Worm (Caenorhabditis elegans) whole organism, dauer: Measurements from ENCODE around the gene R05H11.2.

ENCODE experiments used
- unc-62 ChIP-seq: sonication (generic microtip); optimal IDR thresholded peaks from 2 replicates; lab custom pipeline; 2017; ENCODE audit warnings: missing biosample characterization, missing genetic modification reagents, missing genetic modification characterization

R05H11.2 gene

ce11 chrIII:6797965-6798364 is at the start of gene R05H11.2:
R05H11.2 (plus strand) TSS chrIII:6798297.
- no peak for TF ChIP-seq unc-62 (GFP tag; lab: Kevin White, UChicago)

DNA sequence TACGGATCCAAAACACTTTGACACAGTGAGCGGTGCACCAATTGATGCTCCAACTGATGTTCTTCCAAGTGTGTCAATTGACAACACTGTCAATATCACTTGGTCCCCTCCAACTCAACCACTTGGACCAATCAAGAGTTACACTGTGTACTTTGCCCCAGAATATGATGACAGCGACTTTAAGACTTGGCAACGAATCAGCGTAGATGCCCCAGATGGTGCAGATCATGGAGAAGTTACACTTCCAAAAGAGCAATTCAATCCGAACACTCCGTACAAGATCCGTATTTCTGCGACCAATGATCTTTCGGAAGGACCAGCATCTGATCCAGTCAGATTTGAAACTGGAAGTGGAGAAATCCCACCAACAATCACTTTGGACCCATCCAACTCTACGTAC is 45.5 kb upstream of the R05H11.2 start:
- no peak for TF ChIP-seq unc-62 (GFP tag; lab: Kevin White, UChicago)

- no peak for TF ChIP-seq unc-62 (GFP tag; lab: Kevin White, UChicago)
Observed at ce11 chrIII:6756769-6757168, 41.3 kb upstream of the R05H11.2 start.

- TF ChIP-seq unc-62 (GFP tag; lab: Kevin White, UChicago), result no peak
Observed at ce11 chrIII:6795326-6795725, 2.8 kb upstream of the R05H11.2 start, which contains the start of gene R05H11.1. R05H11.1 (plus strand) TSS chrIII:6795626.

DNA sequence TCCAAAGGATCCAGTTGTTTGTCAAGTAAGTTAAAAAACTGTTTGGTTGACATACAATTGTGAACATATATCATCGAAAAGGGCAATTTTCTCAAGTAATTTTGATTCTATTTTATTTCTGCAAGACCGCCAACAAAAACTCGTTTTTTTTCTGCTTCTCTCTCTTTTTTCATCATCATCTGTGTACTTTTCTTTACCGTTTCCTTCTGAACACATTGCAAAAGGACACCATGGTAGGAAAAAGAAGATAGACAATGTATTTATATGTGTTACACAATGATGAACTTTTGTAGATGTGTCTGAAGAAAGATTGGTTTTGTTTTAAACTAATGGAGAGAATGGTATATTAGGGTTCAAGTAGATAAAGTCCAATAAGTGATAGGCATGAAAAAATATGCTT is 809 bp downstream of the R05H11.2 start:
- no peak for TF ChIP-seq unc-62 (GFP tag; lab: Kevin White, UChicago)

DNA sequence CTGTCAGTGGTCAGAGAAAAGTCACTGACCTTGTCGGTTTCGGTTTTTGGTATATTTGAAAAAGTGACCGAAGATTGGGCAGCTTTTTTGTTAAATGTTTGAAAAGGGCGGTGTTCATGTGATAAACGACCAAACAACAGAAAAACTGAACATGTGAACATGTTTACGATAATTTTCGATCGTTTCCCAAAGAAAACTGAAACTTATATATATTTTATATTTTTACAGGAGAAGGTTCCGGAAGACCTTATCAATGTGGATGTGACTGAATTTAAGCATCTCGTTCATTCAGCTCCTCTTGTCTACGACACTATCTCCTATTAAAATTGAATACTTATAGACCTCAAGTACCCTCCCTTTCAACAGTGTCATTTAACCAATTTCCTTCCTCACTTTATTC is 1.6 kb downstream of the R05H11.2 start:
- no peak for TF ChIP-seq unc-62 (GFP tag; lab: Kevin White, UChicago)

DNA sequence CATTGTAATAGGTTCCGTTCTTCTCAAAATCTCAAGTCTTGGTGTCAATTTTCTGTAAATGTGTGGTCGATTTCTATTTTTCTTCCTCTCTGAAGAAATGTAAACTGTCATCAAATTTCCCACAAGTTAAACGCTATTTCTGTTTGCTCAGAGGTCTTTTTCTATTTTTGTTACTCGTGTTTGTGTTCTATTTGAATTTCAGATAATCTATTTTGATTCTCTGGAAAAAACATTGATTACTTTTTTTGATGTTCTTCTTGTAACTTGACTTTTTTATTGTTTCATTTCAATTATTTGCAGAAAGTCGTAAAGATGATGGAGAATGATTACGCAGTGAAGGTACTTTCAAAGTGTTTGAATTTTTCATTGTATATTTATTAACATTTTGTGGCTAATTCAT is 4.4 kb downstream of the R05H11.2 start, which contains the start of gene lim-8:
Gene lim-8 (plus strand): TSS at position 301 of the 400 bp plus-strand sequence.
- no peak for TF ChIP-seq unc-62 (GFP tag; lab: Kevin White, UChicago)

DNA sequence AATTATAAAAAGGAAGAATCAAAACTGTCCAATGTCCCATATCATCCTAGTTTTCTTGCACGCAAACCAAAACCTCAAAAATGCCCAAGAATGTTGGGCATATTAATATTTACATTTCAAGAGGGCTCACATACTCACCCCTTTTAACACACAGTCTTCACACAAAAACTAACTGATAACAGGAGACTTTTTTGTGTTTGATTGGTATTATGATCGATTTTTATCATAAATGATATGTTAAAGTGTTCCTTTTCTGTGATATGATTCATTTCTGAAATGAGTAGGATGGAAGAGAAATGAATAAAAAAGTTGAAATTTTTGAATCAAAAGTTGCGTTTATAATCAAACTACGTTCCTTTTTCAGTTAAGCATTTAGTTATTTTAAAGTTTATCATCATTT is 5.0 kb downstream of the R05H11.2 start:
- TF ChIP-seq unc-62 (GFP tag; lab: Kevin White, UChicago), result no peak

DNA sequence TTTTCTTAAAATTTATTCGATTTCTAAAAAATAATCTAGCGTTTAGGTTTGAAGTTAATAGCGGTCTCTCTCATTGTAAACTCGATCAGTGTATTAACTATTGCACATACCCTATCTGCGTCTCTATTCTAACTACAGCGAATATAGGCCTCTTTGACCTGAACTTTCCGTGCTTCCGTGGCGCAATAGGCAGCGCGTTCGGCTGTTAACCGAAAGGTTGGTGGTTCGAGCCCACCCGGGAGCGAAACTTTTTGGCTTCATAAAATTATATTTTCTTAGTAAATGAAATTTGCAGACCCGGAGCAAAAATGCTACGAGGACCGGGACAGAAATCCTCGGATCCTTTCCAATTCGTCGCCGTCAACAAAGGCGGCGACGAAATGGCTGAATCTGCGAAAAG is 7.3 kb downstream of the R05H11.2 start:
- no peak for TF ChIP-seq unc-62 (GFP tag; lab: Kevin White, UChicago)

ce11 chrIII:6816930-6817329 is 18.8 kb downstream of the R05H11.2 start, which contains the start of gene F28F5.4:
F28F5.4 (minus strand) TSS chrIII:6817033.
- TF ChIP-seq unc-62 (GFP tag; lab: Kevin White, UChicago), result no peak

- TF ChIP-seq unc-62 (GFP tag; lab: Kevin White, UChicago), result no peak
Observed at ce11 chrIII:6818037-6818436, 19.9 kb downstream of the R05H11.2 start.

DNA sequence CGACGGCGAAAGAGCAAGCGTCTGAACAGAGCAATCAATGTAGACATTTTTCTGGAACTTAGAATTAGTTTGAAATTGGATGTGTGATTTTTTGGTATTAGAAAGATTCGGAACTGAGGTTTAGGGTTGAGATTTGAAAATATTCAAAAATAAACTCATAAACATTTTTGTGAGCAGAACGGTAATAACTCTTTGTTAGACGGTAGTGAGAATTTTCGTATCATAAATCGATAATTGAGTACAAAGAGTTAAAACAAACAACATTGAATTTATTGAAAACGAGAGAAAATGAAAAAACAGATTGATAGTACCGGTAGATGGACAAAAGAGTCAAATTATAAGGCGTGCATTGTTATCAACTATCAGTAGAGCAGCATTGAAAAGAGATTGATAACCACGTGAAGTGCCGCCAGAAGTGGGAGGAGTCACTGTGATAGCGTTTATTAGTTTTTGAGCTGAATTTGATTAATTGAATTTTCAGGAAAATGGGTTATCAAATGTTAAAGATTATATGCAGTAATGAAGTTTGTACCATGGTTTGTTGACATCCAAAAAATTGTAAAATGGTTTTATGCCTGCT is 21.3 kb downstream of the R05H11.2 start, which contains the start of gene F28F5.6:
Gene F28F5.6 (minus strand): TSS at position 51 of the 580 bp plus-strand sequence.
- TF ChIP-seq unc-62 (GFP tag; lab: Kevin White, UChicago), result no peak

DNA sequence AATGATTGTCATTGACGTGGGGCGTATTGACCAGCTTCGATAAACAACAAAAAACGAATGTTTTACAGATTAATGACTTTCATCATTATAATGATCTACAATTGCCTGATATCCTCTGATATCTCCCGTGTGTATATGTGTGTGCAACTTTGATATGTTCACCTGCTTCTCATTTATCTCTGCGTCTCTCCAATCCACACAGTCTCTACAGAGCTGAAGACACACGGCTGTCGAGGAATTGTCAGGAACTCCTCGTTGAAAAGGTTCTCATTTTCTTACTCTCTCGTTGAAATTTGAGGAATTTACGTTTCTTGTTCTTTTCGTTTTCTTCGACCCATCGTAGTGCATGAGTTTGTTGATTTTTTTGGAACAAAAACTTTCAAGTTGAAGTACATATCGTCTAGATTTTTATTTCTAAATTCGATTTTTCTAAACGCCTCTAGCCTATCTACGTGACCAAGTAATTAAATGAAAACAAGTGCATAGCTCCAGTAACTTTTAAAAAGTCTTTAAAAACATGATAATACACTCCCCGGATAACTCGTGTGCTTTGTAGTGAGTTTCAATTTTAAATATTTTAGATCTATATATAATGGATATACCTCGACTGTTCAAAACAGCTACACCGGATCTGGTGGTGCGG is 22.4 kb downstream of the R05H11.2 start, which contains the start of gene ten-1:
Gene ten-1 (plus strand): TSS at position 593 of the 643 bp plus-strand sequence.
- TF ChIP-seq unc-62 (GFP tag; lab: Kevin White, UChicago), result no peak

ce11 chrIII:6822790-6823189 is 24.7 kb downstream of the R05H11.2 start:
- no peak for TF ChIP-seq unc-62 (GFP tag; lab: Kevin White, UChicago)

DNA sequence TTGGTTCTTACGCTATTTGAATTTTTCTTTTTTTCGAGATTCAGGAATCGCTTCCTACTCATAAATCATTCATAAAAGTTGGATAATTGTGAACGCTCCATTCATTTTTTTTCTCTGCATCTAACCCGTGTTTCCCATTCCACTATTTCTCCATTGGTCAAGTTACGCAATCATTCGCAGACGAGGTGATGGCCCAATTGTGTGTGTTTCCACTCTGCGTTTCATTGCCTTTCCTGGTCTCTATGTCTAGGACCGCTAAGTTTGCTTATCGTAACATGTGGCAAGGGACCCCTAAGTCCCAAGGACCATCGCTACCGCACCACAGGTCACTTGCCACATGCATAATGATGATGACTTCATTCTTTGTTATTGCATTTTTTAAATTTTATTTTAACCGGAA is 28.0 kb downstream of the R05H11.2 start:
- TF ChIP-seq unc-62 (GFP tag; lab: Kevin White, UChicago), result no peak

- TF ChIP-seq unc-62 (GFP tag; lab: Kevin White, UChicago), result no peak
Observed at ce11 chrIII:6831312-6831711, 33.2 kb downstream of the R05H11.2 start.

DNA sequence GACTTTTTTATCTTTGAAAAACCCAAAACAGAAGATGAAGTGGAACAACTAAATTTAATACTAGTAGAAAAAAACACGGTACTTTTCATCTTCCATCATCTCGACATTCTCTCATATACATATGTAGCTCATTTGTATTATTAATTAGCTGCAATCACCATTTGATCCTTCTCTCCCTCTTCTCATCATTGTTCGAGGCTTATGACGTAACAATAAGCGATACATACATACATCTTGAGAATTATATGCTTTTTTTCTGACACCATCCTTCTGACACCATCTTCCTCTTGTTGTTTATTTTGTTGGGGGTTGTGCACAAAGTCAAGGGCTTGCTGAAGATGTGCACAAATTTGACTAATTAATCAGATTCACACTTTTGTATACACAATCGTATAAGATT is 39.2 kb downstream of the R05H11.2 start:
- no peak for TF ChIP-seq unc-62 (GFP tag; lab: Kevin White, UChicago)
